Worm (Caenorhabditis elegans) whole organism, L3 larva: Measurements from ENCODE around the gene mkk-4.

ENCODE experiments used
- ama-1 ChIP-seq: fragments of 150-350 bp; optimal IDR thresholded peaks from 2 replicates; lab custom pipeline; 2018
- elt-1 ChIP-seq: fragments of 150-350 bp; optimal IDR thresholded peaks from 2 replicates; lab custom pipeline; 2014; ENCODE audit warnings: missing biosample characterization, missing genetic modification characterization
- mdl-1 ChIP-seq: fragments of 150-350 bp; optimal IDR thresholded peaks from 2 replicates; lab custom pipeline; 2014; ENCODE audit warnings: missing biosample characterization, missing genetic modification characterization
- nhr-23 ChIP-seq: fragments of 150-350 bp; optimal IDR thresholded peaks from 2 replicates; lab custom pipeline; 2014; ENCODE audit warnings: missing biosample characterization, missing genetic modification reagents, missing genetic modification characterization
- pha-4 ChIP-seq: fragments of 150-350 bp; optimal IDR thresholded peaks from 2 replicates; lab custom pipeline; 2014; ENCODE audit warnings: missing biosample characterization, missing genetic modification reagents, missing genetic modification characterization

DNA sequence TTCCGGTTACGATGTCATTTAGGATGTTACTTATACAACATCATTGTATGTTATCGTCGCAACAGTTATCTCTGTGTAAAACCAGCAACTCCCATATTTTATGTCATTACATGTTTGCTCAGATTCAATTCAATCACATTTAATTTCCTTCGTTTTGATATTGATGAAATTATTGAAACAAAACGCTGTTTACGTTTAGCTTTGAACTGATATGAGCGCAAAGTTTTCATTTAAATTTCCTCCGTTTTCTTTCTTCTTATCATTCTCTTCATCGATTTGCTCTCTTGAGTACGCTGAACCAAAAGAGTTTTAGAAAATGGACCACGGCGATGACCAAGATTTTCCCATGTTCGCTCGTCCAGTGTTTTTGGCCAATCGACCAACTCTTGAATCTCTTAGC is 3.2 kb downstream of the mkk-4 start, which contains the start of gene sek-6:
- TF ChIP-seq mdl-1 (tag; lab: Kevin White, UChicago) (no peak), ama-1 (lab: Kevin White, UChicago) (no peak), pha-4 (tag; lab: Kevin White, UChicago) (no peak), elt-1 (tag; lab: Kevin White, UChicago) (no peak), nhr-23 (tag; lab: Kevin White, UChicago) (no peak)
